Worm (Caenorhabditis elegans) whole organism, mixed stage, embryonic: ENCODE data around the gene mnk-1.

Experiments
- M03D4.4 ChIP-seq: sonication (generic microtip); optimal IDR thresholded peaks from 2 replicates; lab custom pipeline; 2017; ENCODE audit warnings: mild to moderate bottlenecking, missing genetic modification characterization, missing compliant biosample characterization
- bed-3 ChIP-seq: fragments of 200-800 bp; sonication (Bioruptor generic); optimal IDR thresholded peaks from 3 replicates; lab custom pipeline; 2018; ENCODE audit warnings: mild to moderate bottlenecking, missing genetic modification characterization, moderate library complexity, missing compliant biosample characterization
- blmp-1 ChIP-seq: fragments of 150-350 bp; optimal IDR thresholded peaks from 2 replicates; lab custom pipeline; 2014; ENCODE audit warnings: missing biosample characterization, missing genetic modification characterization
- ceh-39 ChIP-seq: fragments of 150-350 bp; optimal IDR thresholded peaks from 2 replicates; lab custom pipeline; 2014; ENCODE audit warnings: missing biosample characterization, missing genetic modification characterization
- ceh-43 ChIP-seq: fragments of 200-800 bp; sonication (Bioruptor generic); optimal IDR thresholded peaks from 2 replicates; lab custom pipeline; 2018; ENCODE audit warnings: mild to moderate bottlenecking, missing genetic modification characterization, moderate library complexity, missing compliant biosample characterization
- ces-1 ChIP-seq: fragments of 150-350 bp; optimal IDR thresholded peaks from 2 replicates; lab custom pipeline; 2014; ENCODE audit warnings: missing biosample characterization, missing genetic modification reagents, missing genetic modification characterization
- cnd-1 ChIP-seq: fragments of 200-800 bp; sonication (Bioruptor generic); optimal IDR thresholded peaks from 2 replicates; lab custom pipeline; 2018; ENCODE audit warnings: mild to moderate bottlenecking, missing genetic modification characterization, missing compliant biosample characterization
- elt-1 ChIP-seq: sonication (generic microtip); optimal IDR thresholded peaks from 2 replicates; lab custom pipeline; 2017; ENCODE audit warnings: missing genetic modification characterization, mild to moderate bottlenecking, missing compliant biosample characterization, antibody characterized with exemption, moderate library complexity, borderline replicate concordance; ENCODE audit not compliant: insufficient read depth
- elt-3 ChIP-seq: fragments of 150-350 bp; optimal IDR thresholded peaks from 2 replicates; lab custom pipeline; 2014; ENCODE audit warnings: missing biosample characterization, missing genetic modification characterization
- flh-1 ChIP-seq: fragments of 200-800 bp; sonication (Bioruptor generic); optimal IDR thresholded peaks from 2 replicates; lab custom pipeline; 2018; ENCODE audit warnings: mild to moderate bottlenecking, missing genetic modification characterization, moderate library complexity, missing compliant biosample characterization
- ham-2 ChIP-seq: fragments of 200-800 bp; sonication (Bioruptor generic); optimal IDR thresholded peaks from 2 replicates; lab custom pipeline; 2018; ENCODE audit warnings: mild to moderate bottlenecking, missing genetic modification characterization, missing compliant biosample characterization
- hlh-1 ChIP-seq: fragments of 150-350 bp; optimal IDR thresholded peaks from 2 replicates; lab custom pipeline; 2014; ENCODE audit warnings: missing biosample characterization, missing genetic modification reagents, missing genetic modification characterization
- lin-13 ChIP-seq: fragments of 150-350 bp; optimal IDR thresholded peaks from 2 replicates; lab custom pipeline; 2014; ENCODE audit warnings: missing biosample characterization, missing genetic modification characterization
- lin-32 ChIP-seq: fragments of 200-800 bp; sonication (Bioruptor generic); optimal IDR thresholded peaks from 2 replicates; lab custom pipeline; 2018; ENCODE audit warnings: mild to moderate bottlenecking, missing genetic modification characterization, missing compliant biosample characterization
- lsy-2 ChIP-seq: fragments of 150-350 bp; optimal IDR thresholded peaks from 2 replicates; lab custom pipeline; 2014; ENCODE audit warnings: missing biosample characterization, missing genetic modification characterization
- mab-5 ChIP-seq: fragments of 150-350 bp; optimal IDR thresholded peaks from 2 replicates; lab custom pipeline; 2014; ENCODE audit warnings: missing biosample characterization, missing genetic modification characterization
- mep-1 ChIP-seq: fragments of 150-350 bp; optimal IDR thresholded peaks from 2 replicates; lab custom pipeline; 2017; ENCODE audit warnings: missing biosample characterization, missing genetic modification reagents, missing genetic modification characterization, inconsistent platforms
- mls-2 ChIP-seq: sonication (generic microtip); optimal IDR thresholded peaks from 2 replicates; lab custom pipeline; 2016; ENCODE audit warnings: mild to moderate bottlenecking, missing genetic modification characterization, moderate library complexity, missing compliant biosample characterization
- nhr-12 ChIP-seq: fragments of 150-350 bp; optimal IDR thresholded peaks from 2 replicates; lab custom pipeline; 2014; ENCODE audit warnings: missing biosample characterization, missing genetic modification characterization
- nhr-2 ChIP-seq: fragments of 150-350 bp; optimal IDR thresholded peaks from 2 replicates; lab custom pipeline; 2014; ENCODE audit warnings: missing biosample characterization, missing genetic modification characterization
- nhr-237 ChIP-seq: fragments of 150-350 bp; optimal IDR thresholded peaks from 2 replicates; lab custom pipeline; 2014; ENCODE audit warnings: missing biosample characterization, missing genetic modification characterization
- nhr-28 ChIP-seq: fragments of 150-350 bp; optimal IDR thresholded peaks from 2 replicates; lab custom pipeline; 2014; ENCODE audit warnings: missing biosample characterization, missing genetic modification characterization
- nhr-76 ChIP-seq: sonication (generic microtip); optimal IDR thresholded peaks from 2 replicates; lab custom pipeline; 2017; ENCODE audit warnings: missing biosample characterization, missing genetic modification characterization
- pha-4 ChIP-seq: fragments of 150-350 bp; optimal IDR thresholded peaks from 2 replicates; lab custom pipeline; 2018; ENCODE audit warnings: missing biosample characterization, missing genetic modification reagents, missing genetic modification characterization
- sem-2 ChIP-seq: fragments of 200-800 bp; sonication (Bioruptor generic); optimal IDR thresholded peaks from 2 replicates; lab custom pipeline; 2018; ENCODE audit warnings: mild to moderate bottlenecking, missing genetic modification characterization, missing compliant biosample characterization
- snpc-4 ChIP-seq: fragments of 150-350 bp; optimal IDR thresholded peaks from 2 replicates; lab custom pipeline; 2014; ENCODE audit warnings: missing biosample characterization, missing genetic modification characterization
- sptf-1 ChIP-seq: sonication (generic microtip); optimal IDR thresholded peaks from 2 replicates; lab custom pipeline; 2017; ENCODE audit warnings: mild to moderate bottlenecking, missing genetic modification characterization, moderate library complexity, missing compliant biosample characterization
- tbx-8 ChIP-seq: fragments of 200-800 bp; sonication (Bioruptor generic); optimal IDR thresholded peaks from 2 replicates; lab custom pipeline; 2018; ENCODE audit warnings: mild to moderate bottlenecking, missing genetic modification characterization, moderate library complexity, missing compliant biosample characterization
- unc-120 ChIP-seq: sonication (generic microtip); optimal IDR thresholded peaks from 2 replicates; lab custom pipeline; 2017; ENCODE audit warnings: missing genetic modification characterization, missing compliant biosample characterization; ENCODE audit not compliant: poor library complexity, severe bottlenecking
- unc-62 ChIP-seq: fragments of 150-350 bp; optimal IDR thresholded peaks from 2 replicates; lab custom pipeline; 2014; ENCODE audit warnings: missing biosample characterization, missing genetic modification reagents, missing genetic modification characterization
- zip-8 ChIP-seq: fragments of 150-350 bp; optimal IDR thresholded peaks from 2 replicates; lab custom pipeline; 2014; ENCODE audit warnings: missing biosample characterization, missing genetic modification characterization
- ztf-11 ChIP-seq: fragments of 150-350 bp; optimal IDR thresholded peaks from 2 replicates; lab custom pipeline; 2014; ENCODE audit warnings: missing biosample characterization, missing genetic modification characterization

mnk-1 gene

DNA sequence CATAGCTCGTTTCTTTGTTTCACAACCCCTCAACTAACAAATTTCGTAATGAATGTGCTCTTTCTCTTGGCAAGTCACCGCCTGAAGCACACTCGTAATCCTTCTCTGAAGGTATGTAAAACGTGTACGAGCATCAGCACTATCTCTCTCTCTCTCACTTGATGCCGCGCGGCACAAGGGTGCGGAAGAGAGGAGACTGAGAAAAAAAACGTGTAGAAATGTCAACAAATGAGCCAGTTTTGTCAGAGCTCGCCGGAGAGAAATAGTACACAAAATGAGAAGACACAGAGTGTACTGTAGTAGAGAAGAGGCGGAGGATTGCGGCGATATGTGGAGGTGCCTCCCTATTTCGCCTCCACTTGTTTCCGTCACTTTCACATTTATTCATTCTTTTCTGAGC lies 44.6 kb downstream of the mnk-1 start, which contains the start of gene F59B10.3:
TSS of gene F59B10.3 (plus strand) at position 301 of the 400 bp plus-strand sequence.
- TF ChIP-seq hlh-1 (tag; lab: Kevin White, UChicago) (no peak), pha-4 (peak; percentile 63)

ce11 chrII:10509746-10510145 lies 45.1 kb downstream of the mnk-1 start, which contains the start of gene F59B10.2:
Gene F59B10.2 (minus strand): TSS chrII:10509846.
- no peak for TF ChIP-seq nhr-76
- TF ChIP-seq lin-13, result no peak
- TF ChIP-seq lsy-2 (tag; lab: Kevin White, UChicago), result no peak
- no peak for TF ChIP-seq elt-3
- TF ChIP-seq sptf-1 (tag; lab: Kevin White, UChicago), result no peak
- TF ChIP-seq pha-4, result no peak
- TF ChIP-seq ces-1 (GFP tag; lab: Kevin White, UChicago), result no peak
- no peak for TF ChIP-seq ceh-43 (GFP tag; lab: Kevin White, UChicago)
- TF ChIP-seq M03D4.4 (tag; lab: Kevin White, UChicago), result no peak
- no peak for TF ChIP-seq nhr-28 (tag; lab: Kevin White, UChicago)
- TF ChIP-seq nhr-237, result no peak
- no peak for TF ChIP-seq elt-1 (tag; lab: Kevin White, UChicago)
- TF ChIP-seq ham-2 (GFP tag; lab: Kevin White, UChicago), result no peak
- no peak for TF ChIP-seq tbx-8 (GFP tag; lab: Kevin White, UChicago)
- TF ChIP-seq lin-32, result no peak
- no peak for TF ChIP-seq unc-120 (tag; lab: Kevin White, UChicago)
- no peak for TF ChIP-seq blmp-1 (tag; lab: Kevin White, UChicago)
- no peak for TF ChIP-seq nhr-12
- TF ChIP-seq snpc-4 (tag; lab: Kevin White, UChicago), result no peak

DNA sequence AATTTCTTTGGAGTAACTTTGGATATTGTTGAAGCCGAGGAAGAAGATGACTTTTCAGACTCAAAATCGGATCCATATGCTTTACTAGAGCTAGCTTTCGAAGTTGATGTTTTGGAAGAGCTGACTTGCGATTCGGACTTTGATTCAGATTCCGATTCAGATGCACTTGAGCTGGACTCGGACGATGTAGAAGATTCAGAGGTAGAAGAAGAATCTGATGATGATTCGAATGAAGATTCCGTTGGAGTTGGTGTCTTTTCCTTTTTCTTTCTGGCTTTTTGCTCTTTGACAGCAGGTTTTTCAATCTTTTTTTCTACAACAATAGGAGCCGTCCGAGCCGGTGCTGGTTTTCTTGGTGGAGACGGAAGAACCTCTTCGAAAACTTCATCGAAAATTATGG lies 46.9 kb downstream of the mnk-1 start:
- TF ChIP-seq nhr-12, result no peak
- no peak for TF ChIP-seq mls-2 (tag; lab: Kevin White, UChicago)
- no peak for TF ChIP-seq M03D4.4 (tag; lab: Kevin White, UChicago)
- no peak for TF ChIP-seq lin-32

- TF ChIP-seq pha-4 (no peak), tbx-8 (GFP tag; lab: Kevin White, UChicago) (no peak), mab-5 (tag; lab: Kevin White, UChicago) (no peak), nhr-2 (no peak), nhr-12 (no peak), ham-2 (GFP tag; lab: Kevin White, UChicago) (no peak), ceh-39 (tag; lab: Kevin White, UChicago) (no peak), zip-8 (tag; lab: Kevin White, UChicago) (no peak), mls-2 (tag; lab: Kevin White, UChicago) (no peak), ztf-11 (tag; lab: Kevin White, UChicago) (no peak), sem-2 (GFP tag; lab: Kevin White, UChicago) (no peak), snpc-4 (tag; lab: Kevin White, UChicago) (no peak), elt-3 (no peak), mep-1 (tag; lab: Kevin White, UChicago) (no peak), ces-1 (GFP tag; lab: Kevin White, UChicago) (no peak), nhr-28 (tag; lab: Kevin White, UChicago) (no peak), bed-3 (GFP tag; lab: Kevin White, UChicago) (no peak), M03D4.4 (tag; lab: Kevin White, UChicago) (no peak), hlh-1 (tag; lab: Kevin White, UChicago) (no peak)
Observed at ce11 chrII:10505949-10506348, 48.9 kb downstream of the mnk-1 start.

- peak; percentile 23 for TF ChIP-seq cnd-1
- no peak for TF ChIP-seq unc-62 (GFP tag; lab: Kevin White, UChicago)
- TF ChIP-seq nhr-2, result peak; percentile 83
- TF ChIP-seq mep-1 (tag; lab: Kevin White, UChicago), result peak; percentile 17
- TF ChIP-seq lin-32, result no peak
- no peak for TF ChIP-seq nhr-28 (tag; lab: Kevin White, UChicago)
- TF ChIP-seq flh-1 (GFP tag; lab: Kevin White, UChicago), result no peak
- no peak for TF ChIP-seq tbx-8 (GFP tag; lab: Kevin White, UChicago)
- no peak for TF ChIP-seq ceh-43 (GFP tag; lab: Kevin White, UChicago)
Observed at ce11 chrII:10504729-10505128, 50.1 kb downstream of the mnk-1 start.
